Worm (Caenorhabditis elegans) whole organism, L1 larva: ENCODE results near the gene tag-120.

Source experiments
- C04F5.9 ChIP-seq: sonication (generic microtip); optimal IDR thresholded peaks from 2 replicates; lab custom pipeline; 2016; ENCODE audit warnings: missing genetic modification characterization, missing compliant biosample characterization
- C16A3.4 ChIP-seq: fragments of 150-350 bp; optimal IDR thresholded peaks from 2 replicates; lab custom pipeline; 2014; ENCODE audit warnings: missing biosample characterization, missing genetic modification characterization
- C34B4.2 ChIP-seq: sonication (generic microtip); optimal IDR thresholded peaks from 2 replicates; lab custom pipeline; 2017; ENCODE audit warnings: mild to moderate bottlenecking, missing genetic modification characterization, missing compliant biosample characterization
- Y116A8C.19 ChIP-seq: sonication (generic microtip); optimal IDR thresholded peaks from 2 replicates; lab custom pipeline; 2016; ENCODE audit warnings: missing compliant biosample characterization, missing genetic modification characterization, borderline replicate concordance
- alr-1 ChIP-seq: fragments of 200-800 bp; sonication (Bioruptor generic); optimal IDR thresholded peaks from 2 replicates; lab custom pipeline; 2018; ENCODE audit warnings: borderline replicate concordance, mild to moderate bottlenecking, missing genetic modification characterization, missing compliant biosample characterization
- ceh-63 ChIP-seq: fragments of 200-800 bp; sonication (Bioruptor generic); optimal IDR thresholded peaks from 2 replicates; lab custom pipeline; 2018; ENCODE audit warnings: mild to moderate bottlenecking, missing genetic modification characterization, missing compliant biosample characterization
- ceh-8 ChIP-seq: fragments of 200-800 bp; sonication (Bioruptor generic); optimal IDR thresholded peaks from 2 replicates; lab custom pipeline; 2018; ENCODE audit warnings: mild to moderate bottlenecking, missing genetic modification characterization, moderate library complexity, missing compliant biosample characterization
- ceh-82 ChIP-seq, 3 experiments: fragments of 150-350 bp in 1 of 3; sonication (generic microtip) in 2 of 3; optimal IDR thresholded peaks; 2 replicates each; lab custom pipeline; 2014 to 2017; ENCODE audit warnings: missing biosample characterization in 3 of 3, missing genetic modification characterization in 3 of 3
- ces-1 ChIP-seq: fragments of 150-350 bp; optimal IDR thresholded peaks from 2 replicates; lab custom pipeline; 2014; ENCODE audit warnings: missing biosample characterization, missing genetic modification reagents, missing genetic modification characterization
- dpl-1 ChIP-seq, 3 experiments: fragments of 150-350 bp in 2 of 3; sonication (generic microtip) in 1 of 3; optimal IDR thresholded peaks; 2 replicates each; lab custom pipeline; 2014 to 2017; ENCODE audit warnings: missing biosample characterization in 3 of 3, missing genetic modification characterization in 3 of 3, missing genetic modification reagents in 3 of 3
- dsc-1 ChIP-seq: sonication (generic microtip); optimal IDR thresholded peaks from 2 replicates; lab custom pipeline; 2016; ENCODE audit warnings: mild to moderate bottlenecking, missing genetic modification characterization, missing compliant biosample characterization
- egl-27 ChIP-seq, 2 experiments: fragments of 150-350 bp in 1 of 2; sonication (generic microtip); optimal IDR thresholded peaks; 3 replicates each; lab custom pipeline; 2017 to 2018; ENCODE audit warnings: missing biosample characterization in 2 of 2, missing genetic modification characterization in 2 of 2, missing genetic modification reagents in 2 of 2
- elt-2 ChIP-seq: sonication (generic microtip); optimal IDR thresholded peaks from 2 replicates; lab custom pipeline; 2016; ENCODE audit warnings: missing genetic modification characterization, mild to moderate bottlenecking, inconsistent platforms, missing compliant biosample characterization, missing genetic modification reagents
- ets-5 ChIP-seq: fragments of 200-800 bp; sonication (Bioruptor generic); IDR thresholded peaks from 2 replicates; pipeline ENCODE4 v1.3.6; 2022; ENCODE audit warnings: missing genetic modification characterization, missing compliant biosample characterization
- fkh-8 ChIP-seq: sonication (generic microtip); optimal IDR thresholded peaks from 2 replicates; lab custom pipeline; 2016; ENCODE audit warnings: mild to moderate bottlenecking, missing genetic modification characterization, missing compliant biosample characterization
- grh-1 ChIP-seq: fragments of 200-800 bp; sonication (Bioruptor generic); IDR thresholded peaks from 2 replicates; pipeline ENCODE4 v1.3.6; 2022; ENCODE audit warnings: missing genetic modification reagents, missing genetic modification characterization, missing compliant biosample characterization
- hlh-17 ChIP-seq: fragments of 200-800 bp; sonication (Bioruptor generic); optimal IDR thresholded peaks from 2 replicates; lab custom pipeline; 2018; ENCODE audit warnings: missing genetic modification characterization, mild to moderate bottlenecking, missing compliant biosample characterization, moderate library complexity, borderline replicate concordance
- hpl-2 ChIP-seq: fragments of 150-350 bp; optimal IDR thresholded peaks from 2 replicates; lab custom pipeline; 2014; ENCODE audit warnings: missing biosample characterization, missing genetic modification reagents, missing genetic modification characterization
- isw-1 ChIP-seq: fragments of 200-800 bp; sonication (Bioruptor generic); IDR thresholded peaks from 2 replicates; pipeline ENCODE4 v1.3.6; 2022; ENCODE audit warnings: missing genetic modification characterization, missing compliant biosample characterization
- lin-13 ChIP-seq: fragments of 150-350 bp; optimal IDR thresholded peaks from 2 replicates; lab custom pipeline; 2014; ENCODE audit warnings: missing biosample characterization, missing genetic modification reagents, missing genetic modification characterization
- lin-14 ChIP-seq: fragments of 200-800 bp; sonication (Bioruptor generic); optimal IDR thresholded peaks from 2 replicates; lab custom pipeline; 2018; ENCODE audit warnings: mild to moderate bottlenecking, missing genetic modification characterization, moderate library complexity, missing compliant biosample characterization
- lin-15B ChIP-seq: fragments of 150-350 bp; sonication (generic microtip); optimal IDR thresholded peaks from 3 replicates; lab custom pipeline; 2014; ENCODE audit warnings: missing biosample characterization, missing genetic modification characterization
- lin-35 ChIP-seq, 2 experiments: fragments of 150-350 bp; optimal IDR thresholded peaks; 2 replicates each; lab custom pipeline; 2014; ENCODE audit warnings: missing biosample characterization in 2 of 2, missing genetic modification characterization in 2 of 2, missing genetic modification reagents in 2 of 2
- lir-3 ChIP-seq: sonication (generic microtip); optimal IDR thresholded peaks from 2 replicates; lab custom pipeline; 2016; ENCODE audit warnings: mild to moderate bottlenecking, missing genetic modification characterization, moderate library complexity, missing compliant biosample characterization; ENCODE audit not compliant: poor library complexity
- lsy-2 ChIP-seq, 2 experiments: fragments of 150-350 bp; optimal IDR thresholded peaks; 2 replicates each; lab custom pipeline; 2014; ENCODE audit warnings: missing biosample characterization in 2 of 2, missing genetic modification characterization in 2 of 2
- mab-9 ChIP-seq: fragments of 200-800 bp; sonication (Bioruptor generic); IDR thresholded peaks from 2 replicates; pipeline ENCODE4 v1.3.6; 2022; ENCODE audit warnings: missing genetic modification reagents, missing genetic modification characterization, missing compliant biosample characterization
- mdl-1 ChIP-seq, 2 experiments: fragments of 150-350 bp; optimal IDR thresholded peaks; 2 replicates each; lab custom pipeline; 2014 to 2017; ENCODE audit warnings: missing biosample characterization in 2 of 2, missing genetic modification characterization in 2 of 2, inconsistent platforms in 1 of 2
- mef-2 ChIP-seq: fragments of 150-350 bp; optimal IDR thresholded peaks from 2 replicates; lab custom pipeline; 2014; ENCODE audit warnings: missing biosample characterization, missing genetic modification characterization
- mep-1 ChIP-seq: fragments of 150-350 bp; optimal IDR thresholded peaks from 2 replicates; lab custom pipeline; 2014; ENCODE audit warnings: missing biosample characterization, missing genetic modification characterization
- nhr-11 ChIP-seq: fragments of 150-350 bp; optimal IDR thresholded peaks from 2 replicates; lab custom pipeline; 2014; ENCODE audit warnings: missing biosample characterization, missing genetic modification characterization
- nhr-12 ChIP-seq: sonication (generic microtip); optimal IDR thresholded peaks from 2 replicates; lab custom pipeline; 2017; ENCODE audit warnings: missing biosample characterization, missing genetic modification characterization
- nhr-19 ChIP-seq: fragments of 200-800 bp; sonication (Bioruptor generic); conservative IDR thresholded peaks from 2 replicates; pipeline ENCODE4 v1.3.6; 2022; ENCODE audit warnings: missing genetic modification characterization, missing compliant biosample characterization
- nhr-237 ChIP-seq: fragments of 150-350 bp; optimal IDR thresholded peaks from 2 replicates; lab custom pipeline; 2014; ENCODE audit warnings: missing biosample characterization, missing genetic modification characterization
- nhr-28 ChIP-seq: fragments of 150-350 bp; optimal IDR thresholded peaks from 2 replicates; lab custom pipeline; 2014; ENCODE audit warnings: missing biosample characterization, missing genetic modification characterization
- nhr-84 ChIP-seq: sonication (generic microtip); optimal IDR thresholded peaks from 2 replicates; lab custom pipeline; 2017; ENCODE audit warnings: missing biosample characterization, missing genetic modification characterization
- pag-3 ChIP-seq: sonication (generic microtip); optimal IDR thresholded peaks from 2 replicates; lab custom pipeline; 2017; ENCODE audit warnings: missing genetic modification characterization, mild to moderate bottlenecking, missing compliant biosample characterization, antibody characterized with exemption, borderline replicate concordance; ENCODE audit not compliant: insufficient read depth
- pax-3 ChIP-seq: fragments of 200-800 bp; sonication (Bioruptor generic); optimal IDR thresholded peaks from 2 replicates; lab custom pipeline; 2018; ENCODE audit warnings: mild to moderate bottlenecking, missing genetic modification characterization, moderate library complexity, missing compliant biosample characterization
- pqm-1 ChIP-seq: sonication (generic microtip); optimal IDR thresholded peaks from 3 replicates; lab custom pipeline; 2017; ENCODE audit warnings: missing biosample characterization, missing genetic modification characterization
- snu-23 ChIP-seq: sonication (generic microtip); optimal IDR thresholded peaks from 2 replicates; lab custom pipeline; 2016; ENCODE audit warnings: missing genetic modification characterization, missing compliant biosample characterization
- tbx-2 ChIP-seq: sonication (generic microtip); optimal IDR thresholded peaks from 2 replicates; lab custom pipeline; 2016; ENCODE audit warnings: missing genetic modification characterization, missing compliant biosample characterization
- tlp-1 ChIP-seq: fragments of 150-350 bp; optimal IDR thresholded peaks from 2 replicates; lab custom pipeline; 2014; ENCODE audit warnings: missing biosample characterization, missing genetic modification characterization
- unc-130 ChIP-seq: fragments of 150-350 bp; optimal IDR thresholded peaks from 2 replicates; lab custom pipeline; 2017; ENCODE audit warnings: missing biosample characterization, missing genetic modification characterization, inconsistent platforms
- unc-30 ChIP-seq: sonication (generic microtip); optimal IDR thresholded peaks from 2 replicates; lab custom pipeline; 2017; ENCODE audit warnings: missing biosample characterization, missing genetic modification characterization
- unc-62 ChIP-seq: fragments of 150-350 bp; optimal IDR thresholded peaks from 2 replicates; lab custom pipeline; 2014; ENCODE audit warnings: missing biosample characterization, missing genetic modification reagents, missing genetic modification characterization
- unc-98 ChIP-seq: fragments of 200-800 bp; sonication (Bioruptor generic); IDR thresholded peaks from 2 replicates; pipeline ENCODE4 v1.3.6; 2022; ENCODE audit warnings: missing genetic modification characterization, missing compliant biosample characterization
- zag-1 ChIP-seq: fragments of 150-350 bp; optimal IDR thresholded peaks from 2 replicates; lab custom pipeline; 2014; ENCODE audit warnings: missing biosample characterization, missing genetic modification characterization
- zip-4 ChIP-seq: fragments of 200-800 bp; sonication (Bioruptor generic); optimal IDR thresholded peaks from 2 replicates; lab custom pipeline; 2018; ENCODE audit warnings: mild to moderate bottlenecking, missing genetic modification characterization, moderate library complexity, missing compliant biosample characterization
- ztf-11 ChIP-seq, 2 experiments: sonication (generic microtip); optimal IDR thresholded peaks; 2 replicates each; lab custom pipeline; 2016 to 2017; ENCODE audit warnings: missing genetic modification characterization in 2 of 2, missing biosample characterization in 1 of 2, missing compliant biosample characterization in 1 of 2
- ztf-4 ChIP-seq: fragments of 150-350 bp; optimal IDR thresholded peaks from 2 replicates; lab custom pipeline; 2014; ENCODE audit warnings: missing biosample characterization, missing genetic modification characterization

Gene tag-120

DNA sequence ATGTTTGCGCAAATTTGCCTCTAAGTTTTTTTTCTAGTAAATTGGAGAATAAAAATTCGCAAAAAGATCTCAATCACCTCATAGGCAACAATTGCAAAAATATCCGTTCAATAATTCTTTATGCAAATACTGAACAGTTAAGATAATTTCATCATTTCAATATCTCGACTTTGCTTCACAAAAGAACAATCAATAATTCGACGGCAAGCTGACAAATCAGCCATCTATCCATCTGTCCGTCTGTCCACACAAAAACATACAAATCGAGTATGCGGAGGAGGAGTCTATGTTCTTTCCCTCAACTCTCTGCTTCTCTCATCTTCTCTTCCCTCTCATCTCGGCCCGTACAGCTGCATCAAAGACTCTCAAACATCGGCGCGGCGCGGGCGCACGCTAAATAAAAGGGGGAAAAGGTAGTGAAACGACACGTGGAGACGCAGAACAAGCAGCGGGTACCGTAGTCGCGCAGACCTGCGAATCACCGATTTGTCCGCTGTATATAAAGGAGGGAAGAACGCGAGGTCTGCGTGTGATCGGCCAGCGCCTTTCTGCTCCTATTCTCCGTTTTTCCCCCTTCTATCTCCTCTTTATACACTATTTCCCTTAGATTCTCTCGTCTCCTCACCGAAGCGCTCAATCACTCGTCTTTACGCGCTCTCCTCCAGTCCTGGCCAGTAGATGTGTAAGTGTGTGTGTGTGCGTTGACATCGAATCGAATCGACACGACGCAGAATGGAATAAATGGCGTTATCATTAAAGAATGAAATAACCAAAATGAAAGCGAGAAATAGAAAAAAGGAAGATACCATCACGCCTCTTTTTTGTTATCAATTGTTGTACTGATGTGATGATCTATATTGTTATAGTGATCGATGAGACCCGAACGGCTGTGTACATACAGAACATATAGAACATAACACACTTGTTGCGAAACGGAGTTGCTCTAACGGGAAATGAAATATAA lies 21.4 kb upstream of the tag-120 start (continued):
- TF ChIP-seq mdl-1 (tag; optimal IDR thresholded peaks at IDR 0.05; lab: Kevin White, UChicago): peak; percentile 74 to 97
- TF ChIP-seq hpl-2 (GFP tag; lab: Kevin White, UChicago): peak; percentile 83
- peak; percentile 84 to 96 for TF ChIP-seq egl-27 (tag; optimal IDR thresholded peaks at IDR 0.05; lab: Kevin White, UChicago)
- TF ChIP-seq nhr-237 (tag; lab: Kevin White, UChicago): peak; percentile 59
- TF ChIP-seq unc-30 (tag; lab: Kevin White, UChicago): no peak
- TF ChIP-seq mab-9 (GFP tag; lab: Robert Waterston, UW): peak; percentile 83
- TF ChIP-seq ets-5: no peak
- no peak for TF ChIP-seq ceh-63 (GFP tag; lab: Kevin White, UChicago)
- peak; percentile 96 for TF ChIP-seq C16A3.4
- peak; percentile 91 for TF ChIP-seq unc-130 (tag; lab: Kevin White, UChicago)
- TF ChIP-seq C34B4.2 (tag; lab: Kevin White, UChicago): no peak
- peak; percentile 88 for TF ChIP-seq ztf-4 (tag; lab: Kevin White, UChicago)
- no peak for TF ChIP-seq tlp-1 (tag; lab: Kevin White, UChicago)
- peak; percentile 89 for TF ChIP-seq nhr-19 (GFP tag; lab: Robert Waterston, UW)
- TF ChIP-seq nhr-84 (tag; lab: Kevin White, UChicago): no peak
- peak; percentile 82 for TF ChIP-seq mef-2 (tag; lab: Kevin White, UChicago)
- TF ChIP-seq isw-1 (GFP tag; lab: Robert Waterston, UW): peak; percentile 90
- TF ChIP-seq snu-23: peak; percentile 99
- no peak for TF ChIP-seq pag-3 (tag; lab: Kevin White, UChicago)
- peak; percentile 91 for TF ChIP-seq elt-2 (tag; lab: Kevin White, UChicago)
- TF ChIP-seq ztf-11 (tag; optimal IDR thresholded peaks at IDR 0.05; lab: Kevin White, UChicago): peak in 1 of 2 experiments; percentile 82
- TF ChIP-seq C04F5.9 (tag; lab: Kevin White, UChicago): peak; percentile 60
- peak; percentile 87 for TF ChIP-seq pax-3 (tag; lab: Kevin White, UChicago)
- no peak; the same call in 1 of the 2 replicates for TF ChIP-seq unc-98 (GFP tag; lab: Robert Waterston, UW)
- TF ChIP-seq nhr-12 (tag; lab: Kevin White, UChicago): peak; percentile 11
- no peak for TF ChIP-seq hlh-17 (GFP tag; lab: Kevin White, UChicago)
- TF ChIP-seq mep-1 (tag; lab: Kevin White, UChicago): peak; percentile 76
- peak; percentile 91 for TF ChIP-seq dsc-1 (tag; lab: Kevin White, UChicago)
- TF ChIP-seq lsy-2 (tag; optimal IDR thresholded peaks at IDR 0.05; lab: Kevin White, UChicago): peak; percentile 95 to 99
- TF ChIP-seq tbx-2 (tag; lab: Kevin White, UChicago): peak; percentile 97
- TF ChIP-seq nhr-28 (tag; lab: Kevin White, UChicago): no peak
- no peak for TF ChIP-seq pqm-1 (tag; lab: Kevin White, UChicago)
- peak; percentile 57 to 95 (median 83) for TF ChIP-seq ceh-82 (tag; optimal IDR thresholded peaks at IDR 0.05; lab: Kevin White, UChicago)
- peak; percentile 100 for TF ChIP-seq lin-14 (GFP tag; lab: Kevin White, UChicago)
- TF ChIP-seq alr-1 (tag; lab: Kevin White, UChicago): no peak
- TF ChIP-seq lin-35 (GFP tag; optimal IDR thresholded peaks at IDR 0.05; lab: Kevin White, UChicago): peak; percentile 86 to 87
- TF ChIP-seq ces-1 (GFP tag; lab: Kevin White, UChicago): peak; percentile 23
- peak; percentile 99 for TF ChIP-seq fkh-8 (tag; lab: Kevin White, UChicago)
- TF ChIP-seq zip-4 (GFP tag; lab: Kevin White, UChicago): peak; percentile 67
- peak; percentile 88 for TF ChIP-seq lin-13 (GFP tag; lab: Kevin White, UChicago)
- TF ChIP-seq lir-3 (tag; lab: Kevin White, UChicago): peak; percentile 60
- TF ChIP-seq Y116A8C.19 (tag; lab: Kevin White, UChicago): no peak
- peak; percentile 65 to 77 (median 68) for TF ChIP-seq dpl-1 (GFP tag; optimal IDR thresholded peaks at IDR 0.05; lab: Kevin White, UChicago)
- TF ChIP-seq zag-1 (tag; lab: Kevin White, UChicago): peak; percentile 25
- peak; percentile 88 for TF ChIP-seq ceh-8 (GFP tag; lab: Kevin White, UChicago)
- no peak; the same call in none of the 2 replicates for TF ChIP-seq grh-1 (GFP tag; lab: Robert Waterston, UW)
- peak; percentile 41 for TF ChIP-seq nhr-11 (tag; lab: Kevin White, UChicago)
- TF ChIP-seq unc-62 (GFP tag; lab: Kevin White, UChicago): no peak
- TF ChIP-seq lin-15B: peak; percentile 60
